Worm (Caenorhabditis elegans): Measurements from ENCODE around the gene npr-17.
"Not testable (repeated sequence)": the region's sequence is repeated elsewhere in the genome, so short reads cannot be mapped to it uniquely, and the experiment has no call there.

The npr-17 gene

ce11 chrIII:7962641-7963040 is 33.6 kb downstream of the npr-17 start, which contains the start of gene F54H12.4:
Gene F54H12.4 (minus strand): TSS chrIII:7962741.
- TF ChIP-seq tbx-11 (GFP tag; IDR thresholded peaks at IDR 0.05); ceh-13 (GFP tag; optimal IDR thresholded peaks at IDR 0.05); scrt-1 (GFP tag; IDR thresholded peaks at IDR 0.05): not testable (repeated sequence)

ce11 chrIII:7958922-7959609 is 37.2 kb downstream of the npr-17 start, which contains the start of gene F54H12.10:
Gene F54H12.10 (minus strand): TSS chrIII:7958972.
- TF ChIP-seq ets-7 (tag; optimal IDR thresholded peaks at IDR 0.05); hmbx-1 (tag; optimal IDR thresholded peaks at IDR 0.05); ama-1 (optimal IDR thresholded peaks at IDR 0.05): not testable (repeated sequence)

ce11 chrIII:7958085-7958484 is 38.2 kb downstream of the npr-17 start, which contains the start of gene C29E4.11:
Gene C29E4.11 (minus strand): TSS chrIII:7958114.
- TF ChIP-seq flt-1 (GFP tag; IDR thresholded peaks at IDR 0.05) = no peak
- TF ChIP-seq hnd-1 (tag; optimal IDR thresholded peaks at IDR 0.05) = no peak
- TF ChIP-seq ama-1 (optimal IDR thresholded peaks at IDR 0.05) = no peak
- no peak for TF ChIP-seq scrt-1 (GFP tag; IDR thresholded peaks at IDR 0.05)
- TF ChIP-seq ceh-36 (tag; optimal IDR thresholded peaks at IDR 0.05) = no peak
- no peak for TF ChIP-seq F13C5.2 (tag; optimal IDR thresholded peaks at IDR 0.05)
- TF ChIP-seq tra-4 (tag; optimal IDR thresholded peaks at IDR 0.05) = no peak
- TF ChIP-seq ets-7 (tag; optimal IDR thresholded peaks at IDR 0.05) = no peak
- no peak for TF ChIP-seq hmbx-1 (tag; optimal IDR thresholded peaks at IDR 0.05)
- TF ChIP-seq aly-1 (tag; optimal IDR thresholded peaks at IDR 0.05) = no peak
- TF ChIP-seq B0310.2 (tag; optimal IDR thresholded peaks at IDR 0.05) = no peak
- TF ChIP-seq tbx-11 (GFP tag; IDR thresholded peaks at IDR 0.05) = no peak
- no peak for TF ChIP-seq sea-1 (GFP tag; conservative IDR thresholded peaks at IDR 0.05)

- TF ChIP-seq ceh-36 (tag; optimal IDR thresholded peaks at IDR 0.05) = no peak
- no peak for TF ChIP-seq F13C5.2 (tag; optimal IDR thresholded peaks at IDR 0.05)
- no peak for TF ChIP-seq sea-1 (GFP tag; conservative IDR thresholded peaks at IDR 0.05)
- no peak for TF ChIP-seq ceh-13 (GFP tag; optimal IDR thresholded peaks at IDR 0.05)
- no peak for TF ChIP-seq flt-1 (GFP tag; IDR thresholded peaks at IDR 0.05)
- no peak for TF ChIP-seq scrt-1 (GFP tag; IDR thresholded peaks at IDR 0.05)
- TF ChIP-seq tbx-37 (GFP tag; conservative IDR thresholded peaks at IDR 0.05) = no peak
- TF ChIP-seq hnd-1 (tag; optimal IDR thresholded peaks at IDR 0.05) = no peak
These were observed 39.3 kb downstream of the npr-17 start, which contains the start of gene C29E4.9 for ce11 chrIII:7956965-7957364. Gene C29E4.9 (minus strand): TSS chrIII:7957065.

ce11 chrIII:7953208-7953607 is 43.0 kb downstream of the npr-17 start, which contains the start of gene let-754:
Gene let-754 (minus strand): TSS chrIII:7953308.
- TF ChIP-seq ceh-36 (tag; optimal IDR thresholded peaks at IDR 0.05) = no peak
- no peak for TF ChIP-seq aly-1 (tag; optimal IDR thresholded peaks at IDR 0.05)
- TF ChIP-seq ceh-13 (GFP tag; optimal IDR thresholded peaks at IDR 0.05) = no peak
- no peak for TF ChIP-seq ets-7 (tag; optimal IDR thresholded peaks at IDR 0.05)
- TF ChIP-seq tbx-37 (GFP tag; conservative IDR thresholded peaks at IDR 0.05) = no peak

ce11 chrIII:7952077-7952765 is 44.0 kb downstream of the npr-17 start, which contains the start of gene C29E4.15:
Gene C29E4.15 (plus strand): TSS chrIII:7952623.
- no peak for TF ChIP-seq hmg-4 (GFP tag; optimal IDR thresholded peaks at IDR 0.05)
- no peak for TF ChIP-seq ets-7 (tag; optimal IDR thresholded peaks at IDR 0.05)
- TF ChIP-seq tbx-11 (GFP tag; IDR thresholded peaks at IDR 0.05) = no peak
- TF ChIP-seq tra-4 (tag; optimal IDR thresholded peaks at IDR 0.05) = no peak
- TF ChIP-seq aly-1 (tag; optimal IDR thresholded peaks at IDR 0.05) = no peak
- TF ChIP-seq sea-1 (GFP tag; conservative IDR thresholded peaks at IDR 0.05) = no peak
- TF ChIP-seq ceh-36 (tag; optimal IDR thresholded peaks at IDR 0.05) = no peak
- TF ChIP-seq hmbx-1 (tag; optimal IDR thresholded peaks at IDR 0.05) = no peak
- TF ChIP-seq B0310.2 (tag; optimal IDR thresholded peaks at IDR 0.05) = no peak
- TF ChIP-seq scrt-1 (GFP tag; IDR thresholded peaks at IDR 0.05) = no peak
- TF ChIP-seq F13C5.2 (tag; optimal IDR thresholded peaks at IDR 0.05) = no peak

ce11 chrIII:7950447-7950846 is 45.8 kb downstream of the npr-17 start:
- TF ChIP-seq ama-1 (optimal IDR thresholded peaks at IDR 0.05) = no peak
- TF ChIP-seq B0310.2 (tag; optimal IDR thresholded peaks at IDR 0.05) = no peak

- TF ChIP-seq flt-1 (GFP tag; IDR thresholded peaks at IDR 0.05) (no peak), B0310.2 (tag; optimal IDR thresholded peaks at IDR 0.05) (no peak), hmbx-1 (tag; optimal IDR thresholded peaks at IDR 0.05) (no peak), hnd-1 (tag; optimal IDR thresholded peaks at IDR 0.05) (no peak), aly-1 (tag; optimal IDR thresholded peaks at IDR 0.05) (no peak), pes-1 (GFP tag; IDR thresholded peaks at IDR 0.05) (no peak), hmg-4 (GFP tag; optimal IDR thresholded peaks at IDR 0.05) (no peak), ceh-13 (GFP tag; optimal IDR thresholded peaks at IDR 0.05) (no peak), tbx-37 (GFP tag; conservative IDR thresholded peaks at IDR 0.05) (no peak), scrt-1 (GFP tag; IDR thresholded peaks at IDR 0.05) (no peak), ets-7 (tag; optimal IDR thresholded peaks at IDR 0.05) (no peak), tbx-11 (GFP tag; IDR thresholded peaks at IDR 0.05) (no peak), F13C5.2 (tag; optimal IDR thresholded peaks at IDR 0.05) (no peak), ceh-36 (tag; optimal IDR thresholded peaks at IDR 0.05) (no peak), ama-1 (optimal IDR thresholded peaks at IDR 0.05) (no peak), tra-4 (tag; optimal IDR thresholded peaks at IDR 0.05) (no peak), sea-1 (GFP tag; conservative IDR thresholded peaks at IDR 0.05) (no peak)
These were observed 47.5 kb downstream of the npr-17 start, which contains the start of gene col-90 for ce11 chrIII:7948802-7949201. Gene col-90 (plus strand): TSS chrIII:7948838.

All from whole organism, early embryonic.